Worm (Caenorhabditis elegans) whole organism, late embryonic: ENCODE results near the gene W04E12.9.
"Not testable (repeated sequence)": the region's sequence is repeated elsewhere in the genome, so short reads cannot be mapped to it uniquely, and the experiment has no call there.

Source experiments
- C08G9.2 ChIP-seq: sonication (generic microtip); optimal IDR thresholded peaks from 2 replicates; lab custom pipeline; 2016; ENCODE audit warnings: mild to moderate bottlenecking, missing genetic modification characterization, moderate library complexity, missing compliant biosample characterization
- C38D4.7 ChIP-seq: fragments of 200-800 bp; sonication (Bioruptor generic); optimal IDR thresholded peaks from 2 replicates; lab custom pipeline; 2018; ENCODE audit warnings: mild to moderate bottlenecking, missing genetic modification characterization, moderate library complexity, missing compliant biosample characterization
- F13H6.1 ChIP-seq: sonication (generic microtip); optimal IDR thresholded peaks from 2 replicates; lab custom pipeline; 2016; ENCODE audit warnings: missing genetic modification characterization, missing compliant biosample characterization
- K02D7.2 ChIP-seq: sonication (generic microtip); optimal IDR thresholded peaks from 2 replicates; lab custom pipeline; 2017; ENCODE audit warnings: mild to moderate bottlenecking, missing genetic modification characterization, missing compliant biosample characterization
- T23F11.4 ChIP-seq: fragments of 200-800 bp; sonication (Bioruptor generic); optimal IDR thresholded peaks from 2 replicates; lab custom pipeline; 2018; ENCODE audit warnings: mild to moderate bottlenecking, missing genetic modification characterization, missing compliant biosample characterization
- ahr-1 ChIP-seq: sonication (generic microtip); optimal IDR thresholded peaks from 2 replicates; lab custom pipeline; 2016; ENCODE audit warnings: missing genetic modification characterization, missing compliant biosample characterization
- ceh-14 ChIP-seq: sonication (generic microtip); optimal IDR thresholded peaks from 2 replicates; lab custom pipeline; 2016; ENCODE audit warnings: missing genotype, missing genetic modification characterization, missing compliant biosample characterization
- ceh-18 ChIP-seq: sonication (generic microtip); optimal IDR thresholded peaks from 2 replicates; lab custom pipeline; 2016; ENCODE audit warnings: missing genetic modification characterization, missing compliant biosample characterization
- ceh-2 ChIP-seq: sonication (generic microtip); optimal IDR thresholded peaks from 2 replicates; lab custom pipeline; 2016; ENCODE audit warnings: missing genotype, missing genetic modification characterization, missing compliant biosample characterization
- ceh-22 ChIP-seq: sonication (generic microtip); optimal IDR thresholded peaks from 2 replicates; lab custom pipeline; 2017; ENCODE audit warnings: missing biosample characterization, missing genetic modification characterization
- ceh-24 ChIP-seq: sonication (generic microtip); optimal IDR thresholded peaks from 2 replicates; lab custom pipeline; 2016; ENCODE audit warnings: mild to moderate bottlenecking, missing genetic modification characterization, missing compliant biosample characterization
- ceh-30 ChIP-seq: fragments of 150-350 bp; optimal IDR thresholded peaks from 2 replicates; lab custom pipeline; 2014; ENCODE audit warnings: missing biosample characterization, missing genetic modification characterization
- ceh-31 ChIP-seq: sonication (generic microtip); optimal IDR thresholded peaks from 2 replicates; lab custom pipeline; 2016; ENCODE audit warnings: missing genetic modification characterization, missing compliant biosample characterization
- ceh-6 ChIP-seq: fragments of 200-800 bp; sonication (Bioruptor generic); optimal IDR thresholded peaks from 2 replicates; lab custom pipeline; 2018; ENCODE audit warnings: mild to moderate bottlenecking, missing genetic modification characterization, missing compliant biosample characterization
- che-1 ChIP-seq: sonication (generic microtip); optimal IDR thresholded peaks from 2 replicates; lab custom pipeline; 2016; ENCODE audit warnings: mild to moderate bottlenecking, missing genetic modification characterization, missing compliant biosample characterization
- dmd-4 ChIP-seq: sonication (generic microtip); optimal IDR thresholded peaks from 2 replicates; lab custom pipeline; 2016; ENCODE audit warnings: borderline replicate concordance, missing genetic modification characterization, missing compliant biosample characterization
- dve-1 ChIP-seq: sonication (generic microtip); optimal IDR thresholded peaks from 2 replicates; lab custom pipeline; 2017; ENCODE audit warnings: antibody characterized with exemption, mild to moderate bottlenecking, missing genetic modification characterization, missing compliant biosample characterization
- elt-2 ChIP-seq: sonication (generic microtip); optimal IDR thresholded peaks from 2 replicates; lab custom pipeline; 2016; ENCODE audit warnings: missing genetic modification reagents, missing genetic modification characterization, missing compliant biosample characterization
- eyg-1 ChIP-seq: sonication (generic microtip); optimal IDR thresholded peaks from 2 replicates; lab custom pipeline; 2016; ENCODE audit warnings: missing genotype, missing genetic modification characterization, missing compliant biosample characterization
- fax-1 ChIP-seq: sonication (generic microtip); optimal IDR thresholded peaks from 2 replicates; lab custom pipeline; 2016; ENCODE audit warnings: missing genotype, missing genetic modification characterization, missing compliant biosample characterization
- hlh-13 ChIP-seq: fragments of 200-800 bp; sonication (Bioruptor generic); optimal IDR thresholded peaks from 2 replicates; lab custom pipeline; 2018; ENCODE audit warnings: mild to moderate bottlenecking, missing genetic modification characterization, missing compliant biosample characterization
- hlh-30 ChIP-seq: sonication (generic microtip); optimal IDR thresholded peaks from 2 replicates; lab custom pipeline; 2017; ENCODE audit warnings: antibody characterized with exemption, missing genetic modification characterization, missing compliant biosample characterization; ENCODE audit not compliant: insufficient read depth
- hlh-6 ChIP-seq: sonication (generic microtip); optimal IDR thresholded peaks from 2 replicates; lab custom pipeline; 2016; ENCODE audit warnings: missing genotype, missing genetic modification characterization, missing compliant biosample characterization
- lim-6 ChIP-seq: sonication (generic microtip); optimal IDR thresholded peaks from 2 replicates; lab custom pipeline; 2016; ENCODE audit warnings: missing genetic modification characterization, missing compliant biosample characterization
- madf-2 ChIP-seq: sonication (generic microtip); optimal IDR thresholded peaks from 2 replicates; lab custom pipeline; 2017; ENCODE audit warnings: missing genetic modification characterization, missing compliant biosample characterization
- nfya-1 ChIP-seq: sonication (generic microtip); optimal IDR thresholded peaks from 2 replicates; lab custom pipeline; 2017; ENCODE audit warnings: missing genetic modification characterization, mild to moderate bottlenecking, missing compliant biosample characterization, antibody characterized with exemption, moderate library complexity
- npax-4 ChIP-seq: sonication (generic microtip); optimal IDR thresholded peaks from 2 replicates; lab custom pipeline; 2016; ENCODE audit warnings: missing genetic modification characterization, missing compliant biosample characterization
- odd-2 ChIP-seq: sonication (generic microtip); optimal IDR thresholded peaks from 2 replicates; lab custom pipeline; 2017; ENCODE audit warnings: antibody characterized with exemption, mild to moderate bottlenecking, missing genetic modification characterization, missing compliant biosample characterization
- pat-9 ChIP-seq: fragments of 200-800 bp; sonication (Bioruptor generic); optimal IDR thresholded peaks from 2 replicates; lab custom pipeline; 2018; ENCODE audit warnings: mild to moderate bottlenecking, missing genetic modification characterization, moderate library complexity, missing compliant biosample characterization
- pha-4 ChIP-seq: fragments of 150-350 bp; optimal IDR thresholded peaks from 2 replicates; lab custom pipeline; 2018; ENCODE audit warnings: missing biosample characterization, missing genetic modification reagents, missing genetic modification characterization
- pqm-1 ChIP-seq: sonication (generic microtip); optimal IDR thresholded peaks from 2 replicates; lab custom pipeline; 2016; ENCODE audit warnings: missing genetic modification characterization, missing compliant biosample characterization
- pros-1 ChIP-seq: fragments of 150-350 bp; optimal IDR thresholded peaks from 2 replicates; lab custom pipeline; 2014; ENCODE audit warnings: missing biosample characterization, missing genetic modification reagents, missing genetic modification characterization
- rnt-1 ChIP-seq: sonication (generic microtip); optimal IDR thresholded peaks from 2 replicates; lab custom pipeline; 2016; ENCODE audit warnings: missing genetic modification characterization, missing compliant biosample characterization
- sox-4 ChIP-seq: sonication (generic microtip); optimal IDR thresholded peaks from 2 replicates; lab custom pipeline; 2017; ENCODE audit warnings: mild to moderate bottlenecking, missing genetic modification characterization, inconsistent platforms, missing compliant biosample characterization
- syd-9 ChIP-seq: sonication (generic microtip); optimal IDR thresholded peaks from 2 replicates; lab custom pipeline; 2016; ENCODE audit warnings: mild to moderate bottlenecking, missing genetic modification characterization, moderate library complexity, missing compliant biosample characterization
- tbx-2 ChIP-seq: sonication (generic microtip); optimal IDR thresholded peaks from 2 replicates; lab custom pipeline; 2016; ENCODE audit warnings: missing genetic modification characterization, missing compliant biosample characterization
- tbx-7 ChIP-seq: sonication (generic microtip); optimal IDR thresholded peaks from 2 replicates; lab custom pipeline; 2016; ENCODE audit warnings: missing genotype, missing genetic modification characterization, missing compliant biosample characterization
- ttx-3 ChIP-seq: sonication (generic microtip); optimal IDR thresholded peaks from 2 replicates; lab custom pipeline; 2016; ENCODE audit warnings: missing genetic modification reagents, missing genetic modification characterization, missing compliant biosample characterization
- unc-3 ChIP-seq, 2 experiments: fragments of 200-800 bp in 1 of 2; sonication (Bioruptor generic) in 1 of 2; sonication (generic microtip) in 1 of 2; conservative IDR thresholded peaks in 1 of 2; optimal IDR thresholded peaks in 1 of 2; 2 replicates each; pipeline versions ENCODE4 v1.3.6 to Lab custom; 2016 to 2022; ENCODE audit warnings: missing compliant biosample characterization in 2 of 2, missing genetic modification characterization in 2 of 2, missing genetic modification reagents in 1 of 2
- unc-42 ChIP-seq: sonication (generic microtip); optimal IDR thresholded peaks from 2 replicates; lab custom pipeline; 2016; ENCODE audit warnings: missing genotype, missing genetic modification characterization, missing compliant biosample characterization
- unc-55 ChIP-seq: sonication (generic microtip); optimal IDR thresholded peaks from 2 replicates; lab custom pipeline; 2017; ENCODE audit warnings: missing biosample characterization, missing genetic modification reagents, missing genetic modification characterization
- ztf-16 ChIP-seq: sonication (generic microtip); optimal IDR thresholded peaks from 2 replicates; lab custom pipeline; 2017; ENCODE audit warnings: missing genetic modification characterization, missing compliant biosample characterization

The W04E12.9 gene

ce11 chrV:19756253-19756652 is at the start of gene W04E12.9:
Gene W04E12.9 (plus strand): TSS chrV:19756553.
- TF ChIP-seq eyg-1 (tag; lab: Kevin White, UChicago) (no peak), ceh-31 (tag; lab: Kevin White, UChicago) (no peak), sox-4 (tag; lab: Kevin White, UChicago) (no peak), dmd-4 (tag; lab: Kevin White, UChicago) (no peak), unc-3 (GFP tag; conservative IDR thresholded peaks at IDR 0.05; lab: Robert Waterston, UW) (no peak), unc-3 (tag; optimal IDR thresholded peaks at IDR 0.05; lab: Kevin White, UChicago) (no peak), ceh-24 (tag; lab: Kevin White, UChicago) (no peak), fax-1 (tag; lab: Kevin White, UChicago) (no peak), tbx-2 (tag; lab: Kevin White, UChicago) (no peak), ceh-14 (tag; lab: Kevin White, UChicago) (no peak), T23F11.4 (GFP tag; lab: Kevin White, UChicago) (no peak), unc-42 (tag; lab: Kevin White, UChicago) (no peak), che-1 (tag; lab: Kevin White, UChicago) (no peak), C08G9.2 (tag; lab: Kevin White, UChicago) (no peak), ahr-1 (tag; lab: Kevin White, UChicago) (no peak), pqm-1 (tag; lab: Kevin White, UChicago) (no peak), ceh-2 (tag; lab: Kevin White, UChicago) (no peak), syd-9 (tag; lab: Kevin White, UChicago) (no peak), rnt-1 (tag; lab: Kevin White, UChicago) (no peak), pha-4 (tag; lab: Kevin White, UChicago) (no peak), C38D4.7 (no peak)
- TF ChIP-seq, all 69 proteins: peak for 0

- TF ChIP-seq rnt-1 (tag; lab: Kevin White, UChicago) (no peak), ceh-22 (no peak), T23F11.4 (GFP tag; lab: Kevin White, UChicago) (no peak)
These were observed 47.5 kb upstream of the W04E12.9 start, which contains the start of gene srv-3 for ce11 chrV:19708849-19709248. Gene srv-3 (minus strand): TSS chrV:19708949.

ce11 chrV:19710514-19710913 is 45.8 kb upstream of the W04E12.9 start, which contains the start of gene Y43F8C.15:
Gene Y43F8C.15 (minus strand): TSS chrV:19710614.
- TF ChIP-seq unc-55 (GFP tag; lab: Kevin White, UChicago); tbx-7; pat-9: not testable (repeated sequence)

ce11 chrV:19711646-19712045 is 44.7 kb upstream of the W04E12.9 start, which contains the start of gene Y43F8C.23:
Gene Y43F8C.23 (minus strand): TSS chrV:19711746.
- TF ChIP-seq npax-4 (tag; lab: Kevin White, UChicago); hlh-13 (GFP tag; lab: Kevin White, UChicago); pros-1: not testable (repeated sequence)

- no peak for TF ChIP-seq hlh-30 (tag; lab: Kevin White, UChicago)
- no peak for TF ChIP-seq F13H6.1 (tag; lab: Kevin White, UChicago)
- TF ChIP-seq ztf-16 (tag; lab: Kevin White, UChicago): no peak
- no peak for TF ChIP-seq rnt-1 (tag; lab: Kevin White, UChicago)
- no peak for TF ChIP-seq ceh-30 (tag; lab: Kevin White, UChicago)
- no peak for TF ChIP-seq C38D4.7
These were observed 40.9 kb upstream of the W04E12.9 start, which contains the start of gene Y43F8C.16 for ce11 chrV:19715419-19715818. Gene Y43F8C.16 (minus strand): TSS chrV:19715519.

ce11 chrV:19715847-19716246 is 40.5 kb upstream of the W04E12.9 start, which contains the start of gene Y43F8C.17:
Gene Y43F8C.17 (plus strand): TSS chrV:19716147.
- TF ChIP-seq ceh-2 (tag; lab: Kevin White, UChicago) (no peak), fax-1 (tag; lab: Kevin White, UChicago) (no peak), odd-2 (tag; lab: Kevin White, UChicago) (no peak), ceh-18 (tag; lab: Kevin White, UChicago) (no peak), T23F11.4 (GFP tag; lab: Kevin White, UChicago) (no peak), madf-2 (no peak), elt-2 (tag; lab: Kevin White, UChicago) (no peak), nfya-1 (tag; lab: Kevin White, UChicago) (no peak), hlh-6 (tag; lab: Kevin White, UChicago) (no peak), ttx-3 (tag; lab: Kevin White, UChicago) (no peak), ceh-6 (GFP tag; lab: Kevin White, UChicago) (no peak), K02D7.2 (tag; lab: Kevin White, UChicago) (no peak), npax-4 (tag; lab: Kevin White, UChicago) (no peak), lim-6 (tag; lab: Kevin White, UChicago) (no peak), dve-1 (tag; lab: Kevin White, UChicago) (no peak)
